Worm (Caenorhabditis elegans) whole organism, early embryonic: ENCODE results near the gene F54B8.1.

Experiments used
- aly-1 ChIP-seq: sonication (generic microtip); optimal IDR thresholded peaks from 2 replicates; lab custom pipeline; 2016; ENCODE audit warnings: missing genetic modification characterization, missing compliant biosample characterization
- ama-1 ChIP-seq: fragments of 150-350 bp; optimal IDR thresholded peaks from 2 replicates; lab custom pipeline; 2014

ce11 chrV:15766122-15766594, 44.4 kb upstream of the F54B8.1 start, which contains the start of the genes haf-3 and F57A10.2:
- TF ChIP-seq aly-1 (tag; lab: Kevin White, UChicago) (no peak), ama-1 (lab: Kevin White, UChicago) (no peak)
